Fruit fly (Drosophila melanogaster) whole organism, prepupa: ENCODE measurements around the gene CG32248.

ENCODE experiments used
- CG10669 ChIP-seq: fragments of 200-800 bp; sonication (Bioruptor generic); optimal IDR thresholded peaks from 3 replicates; lab custom pipeline; 2018; ENCODE audit warnings: missing biosample characterization, mild to moderate bottlenecking, missing genetic modification characterization, moderate library complexity
- CG16779 ChIP-seq: fragments of 200-800 bp; sonication (Bioruptor generic); optimal IDR thresholded peaks from 3 replicates; lab custom pipeline; 2017; ENCODE audit warnings: missing biosample characterization, mild to moderate bottlenecking, missing genetic modification characterization
- CG6854 ChIP-seq: fragments of 200-800 bp; sonication (Bioruptor generic); optimal IDR thresholded peaks from 2 replicates; lab custom pipeline; 2017; ENCODE audit warnings: missing biosample characterization, mild to moderate bottlenecking, missing genetic modification characterization
- CG8319 ChIP-seq: fragments of 200-800 bp; sonication (Bioruptor generic); optimal IDR thresholded peaks from 3 replicates; lab custom pipeline; 2016; ENCODE audit warnings: missing biosample characterization, missing genetic modification characterization
- CG9139 ChIP-seq: fragments of 200-800 bp; sonication (Bioruptor generic); optimal IDR thresholded peaks from 3 replicates; lab custom pipeline; 2017; ENCODE audit warnings: missing biosample characterization, mild to moderate bottlenecking, missing genetic modification characterization
- Eip75B ChIP-seq: fragments of 200-800 bp; sonication (Bioruptor generic); optimal IDR thresholded peaks from 3 replicates; lab custom pipeline; 2016; ENCODE audit warnings: missing biosample characterization, missing genetic modification characterization
- Ets21C ChIP-seq: fragments of 200-800 bp; sonication (Bioruptor generic); optimal IDR thresholded peaks from 3 replicates; lab custom pipeline; 2016; ENCODE audit warnings: missing biosample characterization, missing genetic modification characterization
- Hr39 ChIP-seq: fragments of 200-800 bp; sonication (Bioruptor generic); optimal IDR thresholded peaks from 2 replicates; lab custom pipeline; 2016; ENCODE audit warnings: missing biosample characterization, missing genetic modification characterization
- Lpt ChIP-seq: fragments of 200-800 bp; sonication (Bioruptor generic); optimal IDR thresholded peaks from 3 replicates; lab custom pipeline; 2016; ENCODE audit warnings: missing biosample characterization, missing genetic modification characterization
- Sox102F ChIP-seq: fragments of 200-800 bp; sonication (Bioruptor generic); optimal IDR thresholded peaks from 2 replicates; lab custom pipeline; 2016; ENCODE audit warnings: missing biosample characterization, mild to moderate bottlenecking, missing genetic modification characterization
- dsx ChIP-seq: fragments of 200-800 bp; optimal IDR thresholded peaks from 3 replicates; lab custom pipeline; 2019; ENCODE audit warnings: missing biosample characterization, mild to moderate bottlenecking, missing genetic modification characterization, moderate library complexity; ENCODE audit not compliant: poor library complexity, severe bottlenecking
- esn ChIP-seq: fragments of 200-800 bp; sonication (Bioruptor generic); optimal IDR thresholded peaks from 2 replicates; lab custom pipeline; 2016; ENCODE audit warnings: missing biosample characterization, mild to moderate bottlenecking, missing genetic modification characterization, moderate library complexity
- fkh ChIP-seq: fragments of 200-800 bp; sonication (Bioruptor generic); optimal IDR thresholded peaks from 3 replicates; lab custom pipeline; 2017; ENCODE audit warnings: missing biosample characterization, mild to moderate bottlenecking, missing genetic modification characterization, moderate library complexity

DNA sequence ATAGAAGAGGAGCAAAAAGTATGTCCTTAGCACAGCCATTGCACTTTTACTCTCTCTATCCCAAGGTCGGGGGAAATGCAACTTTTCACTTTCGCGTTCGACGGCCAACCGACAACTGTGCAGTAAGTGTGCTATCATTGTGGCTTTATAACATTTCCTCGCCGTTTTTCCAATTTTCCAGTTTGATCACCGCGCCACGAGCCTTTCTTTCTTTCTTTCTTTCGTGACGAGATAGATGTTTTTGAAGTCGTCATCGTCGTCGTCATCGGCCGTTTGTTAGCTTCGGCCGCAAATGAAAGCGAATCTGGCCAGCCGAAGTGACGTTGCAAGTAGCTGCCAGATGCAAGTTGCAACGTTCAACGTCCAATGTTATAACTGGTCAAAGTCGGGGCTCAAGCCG lies 28.9 kb downstream of the CG32248 start, which contains the start of gene CG13720:
- no peak for TF ChIP-seq fkh (GFP tag; lab: Kevin White, UChicago)
- TF ChIP-seq CG6854 (GFP tag; lab: Kevin White, UChicago): no peak
- TF ChIP-seq CG9139 (GFP tag; lab: Kevin White, UChicago): no peak
- TF ChIP-seq Lpt (GFP tag; lab: Kevin White, UChicago): no peak
- TF ChIP-seq CG8319 (GFP tag; lab: Kevin White, UChicago): no peak
- no peak for TF ChIP-seq esn
- TF ChIP-seq Ets21C (GFP tag; lab: Kevin White, UChicago): no peak
- no peak for TF ChIP-seq Sox102F (GFP tag; lab: Kevin White, UChicago)
- no peak for TF ChIP-seq Eip75B (GFP tag; lab: Kevin White, UChicago)
- TF ChIP-seq CG10669 (GFP tag; lab: Kevin White, UChicago): no peak
- TF ChIP-seq Hr39 (GFP tag; lab: Kevin White, UChicago): no peak
- no peak for TF ChIP-seq CG16779 (tag; lab: Kevin White, UChicago)
- no peak for TF ChIP-seq dsx (GFP tag; lab: Kevin White, UChicago)
